ENCODE assay signal across 1 fruit fly cellular context in the genomic region with DNA sequence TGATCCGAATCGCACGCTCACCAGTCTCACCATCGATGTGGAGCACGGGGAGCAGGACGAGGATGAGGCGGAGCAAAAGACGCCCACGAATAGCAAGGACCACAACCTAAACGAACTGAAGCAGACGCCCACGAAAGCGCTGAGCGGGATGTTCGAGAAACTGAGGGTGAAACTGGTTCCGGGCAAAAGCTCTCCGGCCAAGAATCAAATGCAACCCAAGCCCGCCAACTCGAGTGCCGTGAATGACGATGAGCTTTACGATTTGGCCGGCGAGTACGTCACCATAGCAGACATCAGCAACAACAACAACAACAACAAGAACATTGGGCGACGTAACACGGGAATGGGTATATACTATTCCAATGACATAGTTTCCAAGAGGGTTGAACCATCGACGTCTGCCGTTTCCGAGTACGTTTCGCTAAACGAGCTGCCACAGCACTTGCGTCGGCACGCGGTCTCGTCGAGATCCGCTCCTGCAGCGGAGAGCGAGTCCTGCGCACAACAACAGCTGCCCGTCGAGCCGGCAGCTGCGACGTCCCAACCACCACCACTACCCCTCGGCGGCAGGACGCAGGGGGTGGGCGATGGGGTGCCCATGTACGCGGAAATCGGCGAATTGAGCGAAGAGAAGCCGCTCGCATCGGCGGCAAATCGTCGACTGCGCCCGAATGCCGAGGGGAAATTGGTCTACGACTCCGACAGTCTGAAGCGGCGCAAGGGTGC.
TF ChIP-seq lines count a peak whose summit lies in the region.

No protein-coding gene starts in this region.

TF ChIP-seq in whole organism, embryonic, 481 proteins besides CTCF, POLR2A, EP300 and RAD21 (continued from another document):
- TF ChIP-seq zf30C (GFP tag; optimal IDR thresholded peaks at IDR 0.05; lab: Kevin White, UChicago) (no peak), CG12155 (GFP tag; optimal IDR thresholded peaks at IDR 0.05; lab: Kevin White, UChicago) (peak; percentile 25), oc (tag; optimal IDR thresholded peaks at IDR 0.05; lab: Kevin White, UChicago) (no peak), pzg (GFP tag; optimal IDR thresholded peaks at IDR 0.05; lab: Kevin White, UChicago) (peak; percentile 26), dan (GFP tag; IDR thresholded peaks at IDR 0.05; lab: Robert Waterston, UW) (no peak), CG2129 (GFP tag; IDR thresholded peaks at IDR 0.05; lab: Robert Waterston, UW; ENCODE audit: partially characterized antibody) (no peak), pros (GFP tag; optimal IDR thresholded peaks at IDR 0.05; lab: Kevin White, UChicago) (peak; percentile 80), ci (GFP tag; IDR thresholded peaks at IDR 0.05; lab: Robert Waterston, UW) (0 out of 3 replicates have a peak, but pooled peaks have one; percentile 31), seq (GFP tag; IDR thresholded peaks at IDR 0.05; lab: Robert Waterston, UW) (peak; percentile 84), chinmo (GFP tag; IDR thresholded peaks at IDR 0.05; lab: Robert Waterston, UW; ENCODE audit: partially characterized antibody) (0 out of 4 replicates have a peak, but pooled peaks have one; percentile 39), Antp (GFP tag; optimal IDR thresholded peaks at IDR 0.05; lab: Kevin White, UChicago) (no peak), Pdp1 (GFP tag; optimal IDR thresholded peaks at IDR 0.05; lab: Kevin White, UChicago) (peak in 1 of 2 experiments; percentile 48), CG2116 (GFP tag; optimal IDR thresholded peaks at IDR 0.05; lab: Kevin White, UChicago) (peak; percentile 18), Sin3A (optimal IDR thresholded peaks at IDR 0.05; lab: Kevin White, UChicago) (no peak), sr (GFP tag; IDR thresholded peaks at IDR 0.05; lab: Robert Waterston, UW) (peak; percentile 51; the same call in 2 of the 3 replicates), Adf1 (GFP tag; IDR thresholded peaks at IDR 0.05; lab: Robert Waterston, UW) (peak; percentile 75), CG10431 (GFP tag; optimal IDR thresholded peaks at IDR 0.05; lab: Kevin White, UChicago) (peak; percentile 83), CG34224 (GFP tag; IDR thresholded peaks at IDR 0.05; lab: Robert Waterston, UW; ENCODE audit: partially characterized antibody) (0 out of 3 replicates have a peak, but pooled peaks have one; percentile 9), Fer1 (GFP tag; optimal IDR thresholded peaks at IDR 0.05; lab: Kevin White, UChicago) (peak; percentile 10), Hsf (GFP tag; optimal IDR thresholded peaks at IDR 0.05; lab: Kevin White, UChicago) (no peak), row (GFP tag; IDR thresholded peaks at IDR 0.05; lab: Robert Waterston, UW) (peak; percentile 42; the same call in 2 of the 3 replicates), Six4 (GFP tag; optimal IDR thresholded peaks at IDR 0.05; lab: Kevin White, UChicago) (no peak), nerfin-1 (tag; optimal IDR thresholded peaks at IDR 0.05; lab: Kevin White, UChicago) (peak; percentile 97), Bgb (GFP tag; IDR thresholded peaks at IDR 0.05; lab: Robert Waterston, UW; ENCODE audit: partially characterized antibody) (peak; percentile 34; the same call in 1 of the 2 replicates), ewg (GFP tag; optimal IDR thresholded peaks at IDR 0.05; lab: Kevin White, UChicago) (peak; percentile 95), CG1647 (GFP tag; optimal IDR thresholded peaks at IDR 0.05; lab: Kevin White, UChicago) (no peak), CG10209 (GFP tag; optimal IDR thresholded peaks at IDR 0.05; lab: Kevin White, UChicago) (no peak), Trl (optimal IDR thresholded peaks at IDR 0.05; lab: Kevin White, UChicago) (no peak), Trl (GFP tag; optimal IDR thresholded peaks at IDR 0.05; lab: Kevin White, UChicago) (no peak), da (GFP tag; optimal IDR thresholded peaks at IDR 0.05; lab: Kevin White, UChicago) (peak; percentile 19), TFAM (GFP tag; optimal IDR thresholded peaks at IDR 0.05; lab: Kevin White, UChicago) (no peak), crol (GFP tag; IDR thresholded peaks at IDR 0.05; lab: Robert Waterston, UW) (peak; percentile 82), Bdp1 (GFP tag; optimal IDR thresholded peaks at IDR 0.05; lab: Kevin White, UChicago) (no peak), Deaf1 (tag; optimal IDR thresholded peaks at IDR 0.05; lab: Kevin White, UChicago) (peak; percentile 97), Med (GFP tag; lab: Kevin White, UChicago) (peak; percentile 61), Doc2 (GFP tag; IDR thresholded peaks at IDR 0.05; lab: Robert Waterston, UW) (no peak), CG5245 (GFP tag; optimal IDR thresholded peaks at IDR 0.05; lab: Kevin White, UChicago) (no peak), sisA (GFP tag; IDR thresholded peaks at IDR 0.05; lab: Robert Waterston, UW) (no peak), NfI (GFP tag; optimal IDR thresholded peaks at IDR 0.05; lab: Kevin White, UChicago) (no peak), CG32532 (GFP tag; IDR thresholded peaks at IDR 0.05; lab: Robert Waterston, UW) (peak; percentile 18; the same call in 1 of the 2 replicates), jigr1 (GFP tag; IDR thresholded peaks at IDR 0.05; lab: Robert Waterston, UW) (no peak), chn (GFP tag; optimal IDR thresholded peaks at IDR 0.05; lab: Kevin White, UChicago) (no peak), Nf-YC (tag; optimal IDR thresholded peaks at IDR 0.05; lab: Kevin White, UChicago) (peak; percentile 44), Lim3 (GFP tag; IDR thresholded peaks at IDR 0.05; lab: Robert Waterston, UW) (no peak), sim (GFP tag; IDR thresholded peaks at IDR 0.05; lab: Robert Waterston, UW) (no peak), ab (GFP tag; optimal IDR thresholded peaks at IDR 0.05; lab: Kevin White, UChicago) (no peak), Dll (GFP tag; IDR thresholded peaks at IDR 0.05; lab: Robert Waterston, UW; ENCODE audit: partially characterized antibody) (peak; percentile 41; the same call in 1 of the 4 replicates), CG9727 (GFP tag; optimal IDR thresholded peaks at IDR 0.05; lab: Kevin White, UChicago) (no peak), CG8765 (GFP tag; IDR thresholded peaks at IDR 0.05; lab: Robert Waterston, UW) (no peak), CG1792 (GFP tag; optimal IDR thresholded peaks at IDR 0.05; lab: Kevin White, UChicago) (no peak), CG10654 (GFP tag; optimal IDR thresholded peaks at IDR 0.05; lab: Kevin White, UChicago) (no peak), sob (GFP tag; IDR thresholded peaks at IDR 0.05; lab: Robert Waterston, UW) (0 out of 2 replicates have a peak, but pooled peaks have one; percentile 15), CG31441 (GFP tag; IDR thresholded peaks at IDR 0.05; lab: Robert Waterston, UW) (no peak), CG4360 (GFP tag; IDR thresholded peaks at IDR 0.05; lab: Robert Waterston, UW) (peak; percentile 87), CG10543 (GFP tag; optimal IDR thresholded peaks at IDR 0.05; lab: Kevin White, UChicago) (peak; percentile 3), CG2678 (tag; optimal IDR thresholded peaks at IDR 0.05; lab: Kevin White, UChicago) (no peak), Dp (GFP tag; optimal IDR thresholded peaks at IDR 0.05; lab: Kevin White, UChicago) (peak; percentile 49), crp (GFP tag; optimal IDR thresholded peaks at IDR 0.05; lab: Kevin White, UChicago) (no peak), ase (GFP tag; IDR thresholded peaks at IDR 0.05; lab: Robert Waterston, UW) (peak; percentile 53; the same call in 1 of the 3 replicates), Blimp-1 (GFP tag; optimal IDR thresholded peaks at IDR 0.05; lab: Kevin White, UChicago) (no peak), en (GFP tag; optimal IDR thresholded peaks at IDR 0.05; lab: Kevin White, UChicago) (no peak), pho (GFP tag; optimal IDR thresholded peaks at IDR 0.05; lab: Kevin White, UChicago) (no peak)
